Fruit fly (Drosophila melanogaster) whole organism, embryonic: ENCODE data around the gene CG4025.

Source experiments
- Ada2b ChIP-seq: fragments of 200-800 bp; sonication (Bioruptor generic); IDR thresholded peaks from 2 replicates; pipeline ENCODE4 v1.3.6; 2022; ENCODE audit warnings: missing biosample characterization, missing genetic modification characterization
- BEAF-32 ChIP-seq: fragments of 200-800 bp; sonication (Bioruptor generic); optimal IDR thresholded peaks from 3 replicates; lab custom pipeline; 2017; ENCODE audit warnings: missing biosample characterization, missing genetic modification characterization, mild to moderate bottlenecking, moderate library complexity, missing genetic modification reagents
- CG10654 ChIP-seq: fragments of 200-800 bp; sonication (Bioruptor generic); optimal IDR thresholded peaks from 2 replicates; lab custom pipeline; 2016; ENCODE audit warnings: missing biosample characterization, missing genetic modification characterization
- CG14014 ChIP-seq: fragments of 200-800 bp; sonication (Bioruptor generic); IDR thresholded peaks from 2 replicates; pipeline ENCODE4 v1.3.6; 2022; ENCODE audit warnings: missing biosample characterization, missing genetic modification characterization
- CG15696 ChIP-seq: fragments of 200-800 bp; sonication (Bioruptor generic); optimal IDR thresholded peaks from 2 replicates; lab custom pipeline; 2019; ENCODE audit warnings: missing biosample characterization, mild to moderate bottlenecking, missing genetic modification characterization, moderate library complexity
- CG18764 ChIP-seq: fragments of 200-800 bp; sonication (Bioruptor generic); optimal IDR thresholded peaks from 3 replicates; lab custom pipeline; 2016; ENCODE audit warnings: missing biosample characterization, missing genetic modification characterization
- CG33213 ChIP-seq: fragments of 200-800 bp; sonication (Bioruptor generic); optimal IDR thresholded peaks from 3 replicates; lab custom pipeline; 2016; ENCODE audit warnings: missing biosample characterization, missing genetic modification characterization
- CG5953 ChIP-seq: fragments of 200-800 bp; sonication (Bioruptor generic); IDR thresholded peaks from 2 replicates; pipeline ENCODE4 v1.3.6; 2022; ENCODE audit warnings: missing biosample characterization, missing genetic modification characterization
- CG7556 ChIP-seq: fragments of 200-800 bp; sonication (Bioruptor generic); optimal IDR thresholded peaks from 2 replicates; lab custom pipeline; 2017; ENCODE audit warnings: missing biosample characterization, mild to moderate bottlenecking, missing genetic modification characterization
- CG8281 ChIP-seq: fragments of 200-800 bp; sonication (Bioruptor generic); optimal IDR thresholded peaks from 2 replicates; lab custom pipeline; 2018; ENCODE audit warnings: missing biosample characterization, mild to moderate bottlenecking, missing genetic modification characterization, moderate library complexity
- CG9437 ChIP-seq: fragments of 200-800 bp; sonication (Bioruptor generic); optimal IDR thresholded peaks from 2 replicates; lab custom pipeline; 2018; ENCODE audit warnings: missing biosample characterization, mild to moderate bottlenecking, missing genetic modification characterization
- CG9817 ChIP-seq: fragments of 200-800 bp; sonication (Bioruptor generic); optimal IDR thresholded peaks from 2 replicates; lab custom pipeline; 2018; ENCODE audit warnings: missing biosample characterization, mild to moderate bottlenecking, missing genetic modification characterization, moderate library complexity
- CHES-1-like ChIP-seq: fragments of 200-800 bp; sonication (Bioruptor generic); optimal IDR thresholded peaks from 2 replicates; lab custom pipeline; 2016; ENCODE audit warnings: missing biosample characterization, missing genetic modification characterization
- D19A ChIP-seq: fragments of 200-800 bp; optimal IDR thresholded peaks from 3 replicates; lab custom pipeline; 2019; ENCODE audit warnings: missing biosample characterization, mild to moderate bottlenecking, missing genetic modification characterization, moderate library complexity
- Dip3 ChIP-seq: fragments of 200-800 bp; sonication (Bioruptor generic); optimal IDR thresholded peaks from 3 replicates; lab custom pipeline; 2016; ENCODE audit warnings: missing biosample characterization, missing genetic modification characterization
- Doc2 ChIP-seq: fragments of 200-800 bp; sonication (Bioruptor generic); IDR thresholded peaks from 2 replicates; pipeline ENCODE4 v1.3.6; 2022; ENCODE audit warnings: missing biosample characterization, missing genetic modification characterization
- H15 ChIP-seq: fragments of 200-800 bp; sonication (Bioruptor generic); IDR thresholded peaks from 3 replicates; pipeline ENCODE4 v1.3.6; 2022; ENCODE audit warnings: missing biosample characterization, missing genetic modification characterization
- Hr78 ChIP-seq, 2 experiments: fragments of 200-800 bp in 1 of 2; fragments of >200 bp in 1 of 2; sonication (Bioruptor generic) in 1 of 2; optimal IDR thresholded peaks; 2 replicates each; lab custom pipeline; 2017 to 2019; ENCODE audit warnings: missing biosample characterization in 2 of 2, missing genetic modification characterization in 2 of 2, mild to moderate bottlenecking in 1 of 2, moderate library complexity in 1 of 2
- NC2β ChIP-seq: fragments of 200-800 bp; sonication (Bioruptor generic); optimal IDR thresholded peaks from 2 replicates; lab custom pipeline; 2016; ENCODE audit warnings: missing biosample characterization, missing genetic modification characterization
- Nf-YB ChIP-seq: fragments of 200-800 bp; sonication (Bioruptor generic); optimal IDR thresholded peaks from 3 replicates; lab custom pipeline; 2019; ENCODE audit warnings: missing biosample characterization, mild to moderate bottlenecking, missing genetic modification characterization, moderate library complexity
- Ptx1 ChIP-seq: fragments of 200-800 bp; sonication (Bioruptor generic); IDR thresholded peaks from 2 replicates; pipeline ENCODE4 v1.3.6; 2022; ENCODE audit warnings: missing biosample characterization, missing genetic modification characterization
- Rfx ChIP-seq: fragments of 200-800 bp; sonication (Bioruptor generic); IDR thresholded peaks from 2 replicates; pipeline ENCODE4 v1.3.6; 2022; ENCODE audit warnings: missing biosample characterization, missing genetic modification characterization
- Sry-β ChIP-seq: fragments of 200-800 bp; sonication (Bioruptor generic); optimal IDR thresholded peaks from 2 replicates; lab custom pipeline; 2018; ENCODE audit warnings: missing biosample characterization, mild to moderate bottlenecking, missing genetic modification characterization, moderate library complexity
- Ssrp ChIP-seq: fragments of 200-800 bp; sonication (Bioruptor generic); optimal IDR thresholded peaks from 2 replicates; lab custom pipeline; 2018; ENCODE audit warnings: missing biosample characterization, mild to moderate bottlenecking, missing genetic modification characterization, moderate library complexity
- bab2 ChIP-seq: fragments of 200-800 bp; sonication (Bioruptor generic); optimal IDR thresholded peaks from 2 replicates; lab custom pipeline; 2016; ENCODE audit warnings: missing biosample characterization, missing genetic modification characterization
- bowl ChIP-seq: fragments of 200-800 bp; sonication (Bioruptor generic); IDR thresholded peaks from 2 replicates; pipeline ENCODE4 v1.3.6; 2022; ENCODE audit warnings: missing biosample characterization, missing genetic modification characterization
- btn ChIP-seq: fragments of 200-800 bp; sonication (Bioruptor generic); optimal IDR thresholded peaks from 2 replicates; lab custom pipeline; 2016; ENCODE audit warnings: missing biosample characterization, missing genetic modification characterization
- cas ChIP-seq: fragments of 200-800 bp; sonication (Bioruptor generic); IDR thresholded peaks from 2 replicates; pipeline ENCODE4 v1.3.6; 2022; ENCODE audit warnings: missing biosample characterization, missing genetic modification characterization
- ci ChIP-seq: fragments of 200-800 bp; sonication (Bioruptor generic); IDR thresholded peaks from 3 replicates; pipeline ENCODE4 v1.3.6; 2022; ENCODE audit warnings: missing biosample characterization, missing genetic modification characterization
- cwo ChIP-seq: fragments of 200-800 bp; sonication (Bioruptor generic); optimal IDR thresholded peaks from 3 replicates; lab custom pipeline; 2017; ENCODE audit warnings: missing biosample characterization, missing genetic modification characterization, mild to moderate bottlenecking, moderate library complexity, missing genetic modification reagents
- exex ChIP-seq: fragments of 200-800 bp; sonication (Bioruptor generic); optimal IDR thresholded peaks from 4 replicates; lab custom pipeline; 2018; ENCODE audit warnings: missing biosample characterization, mild to moderate bottlenecking, missing genetic modification characterization, moderate library complexity
- eyg ChIP-seq: fragments of 200-800 bp; sonication (Bioruptor generic); optimal IDR thresholded peaks from 3 replicates; lab custom pipeline; 2016; ENCODE audit warnings: missing biosample characterization, missing genetic modification characterization
- fd64A ChIP-seq: fragments of 200-800 bp; sonication (Bioruptor generic); optimal IDR thresholded peaks from 3 replicates; lab custom pipeline; 2018; ENCODE audit warnings: missing biosample characterization, mild to moderate bottlenecking, missing genetic modification characterization
- fru ChIP-seq: fragments of >200 bp; optimal IDR thresholded peaks from 2 replicates; lab custom pipeline; 2017
- gce ChIP-seq: fragments of 200-800 bp; sonication (Bioruptor generic); IDR thresholded peaks from 3 replicates; pipeline ENCODE4 v1.3.6; 2022; ENCODE audit warnings: missing biosample characterization, missing genetic modification characterization
- hbn ChIP-seq: fragments of 200-800 bp; sonication (Bioruptor generic); IDR thresholded peaks from 2 replicates; pipeline ENCODE4 v1.3.6; 2022; ENCODE audit warnings: missing biosample characterization, missing genetic modification characterization; ENCODE audit not compliant: partially characterized antibody
- ken ChIP-seq: fragments of 200-800 bp; sonication (Bioruptor generic); IDR thresholded peaks from 3 replicates; pipeline ENCODE4 v1.3.6; 2022; ENCODE audit warnings: missing biosample characterization, missing genetic modification characterization
- phol ChIP-seq: fragments of 200-800 bp; sonication (Bioruptor generic); optimal IDR thresholded peaks from 3 replicates; lab custom pipeline; 2018; ENCODE audit warnings: missing biosample characterization, mild to moderate bottlenecking, missing genetic modification characterization, moderate library complexity
- prd ChIP-seq, 3 experiments: fragments of >200 bp in 2 of 3; fragments of 200-800 bp in 1 of 3; sonication (Bioruptor generic) in 1 of 3; optimal IDR thresholded peaks in 2 of 3; IDR thresholded peaks in 1 of 3; 2 replicates in 2 of 3; 3 replicates in 1 of 3; pipeline versions ENCODE4 v1.3.6 to Lab custom; 2017 to 2022; ENCODE audit warnings: missing biosample characterization in 1 of 3, missing genetic modification characterization in 1 of 3
- pzg ChIP-seq: fragments of 200-800 bp; sonication (Bioruptor generic); optimal IDR thresholded peaks from 3 replicates; lab custom pipeline; 2018; ENCODE audit warnings: missing biosample characterization, mild to moderate bottlenecking, missing genetic modification characterization, moderate library complexity
- rib ChIP-seq: fragments of 200-800 bp; sonication (Bioruptor generic); IDR thresholded peaks from 2 replicates; pipeline ENCODE4 v1.3.6; 2022; ENCODE audit warnings: missing biosample characterization, missing genetic modification characterization
- run ChIP-seq: fragments of 200-800 bp; sonication (Bioruptor generic); optimal IDR thresholded peaks from 3 replicates; lab custom pipeline; 2018; ENCODE audit warnings: missing biosample characterization, mild to moderate bottlenecking, missing genetic modification characterization
- slou ChIP-seq: fragments of 200-800 bp; sonication (Bioruptor generic); optimal IDR thresholded peaks from 3 replicates; lab custom pipeline; 2016; ENCODE audit warnings: missing biosample characterization, missing genetic modification characterization
- ssp ChIP-seq: fragments of 200-800 bp; sonication (Bioruptor generic); IDR thresholded peaks from 2 replicates; pipeline ENCODE4 v1.3.6; 2022; ENCODE audit warnings: missing biosample characterization, missing genetic modification characterization
- tin ChIP-seq: fragments of 200-800 bp; sonication (Bioruptor generic); optimal IDR thresholded peaks from 3 replicates; lab custom pipeline; 2016; ENCODE audit warnings: missing biosample characterization, missing genetic modification characterization
- tx ChIP-seq: fragments of 200-800 bp; sonication (Bioruptor generic); optimal IDR thresholded peaks from 2 replicates; lab custom pipeline; 2016; ENCODE audit warnings: missing biosample characterization, missing genetic modification characterization
- usp ChIP-seq: fragments of >200 bp; optimal IDR thresholded peaks from 2 replicates; lab custom pipeline; 2017; ENCODE audit warnings: missing biosample characterization, missing genetic modification characterization
- vfl ChIP-seq: fragments of 200-800 bp; sonication (Bioruptor generic); optimal IDR thresholded peaks from 2 replicates; lab custom pipeline; 2016; ENCODE audit warnings: missing biosample characterization, missing genetic modification characterization
- wek ChIP-seq: fragments of 200-800 bp; sonication (Bioruptor generic); optimal IDR thresholded peaks from 3 replicates; lab custom pipeline; 2018; ENCODE audit warnings: missing biosample characterization, mild to moderate bottlenecking, missing genetic modification characterization, moderate library complexity

The CG4025 gene

DNA sequence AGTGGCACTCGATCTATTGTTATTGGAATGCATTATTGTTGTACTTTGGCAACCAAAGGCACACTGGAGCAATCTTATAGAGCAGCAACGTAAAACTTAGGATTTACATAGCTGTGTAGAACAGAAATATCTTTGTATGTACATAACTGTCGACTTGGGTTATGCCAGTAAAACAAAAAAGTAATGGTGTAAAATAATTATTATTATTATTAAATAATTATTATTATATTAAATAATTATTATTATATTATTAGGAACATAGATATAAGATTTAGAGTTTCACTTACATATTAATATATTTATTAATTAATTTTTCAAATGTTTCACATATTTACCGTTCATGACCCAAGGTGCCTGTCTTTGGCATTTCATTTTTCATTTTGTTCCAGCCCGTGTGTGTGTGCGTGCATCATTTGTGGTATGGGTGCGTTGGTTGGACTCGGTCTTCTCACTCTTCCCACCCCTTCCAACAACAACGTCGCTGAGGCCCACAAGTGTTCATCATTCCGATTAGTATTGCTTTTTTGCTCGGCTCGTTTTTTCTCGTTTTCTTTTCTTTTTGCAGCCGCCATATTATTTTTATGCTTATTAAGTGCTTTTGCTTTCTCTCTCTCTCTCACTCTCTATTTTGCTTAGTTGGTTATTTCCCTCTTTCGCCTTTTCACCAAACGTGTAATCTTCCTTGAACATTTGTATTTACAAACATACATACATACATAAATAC is 47.4 kb downstream of the CG4025 start (continued):
- peak; percentile 90 for TF ChIP-seq CG14014
- TF ChIP-seq slou (GFP tag; lab: Kevin White, UChicago) = peak; percentile 90
- no peak for TF ChIP-seq pzg (GFP tag; lab: Kevin White, UChicago)
- peak; percentile 80 for TF ChIP-seq Dip3 (GFP tag; lab: Kevin White, UChicago)
- TF ChIP-seq CG8281 (tag; lab: Kevin White, UChicago) = peak; percentile 91
- peak; percentile 98 for TF ChIP-seq phol (tag; lab: Kevin White, UChicago)
- peak; percentile 95 for TF ChIP-seq tin (GFP tag; lab: Kevin White, UChicago)
- TF ChIP-seq Hr78 (GFP tag; optimal IDR thresholded peaks at IDR 0.05; lab: Kevin White, UChicago) = peak in 1 of 2 experiments; percentile 92
- TF ChIP-seq rib (GFP tag; lab: Robert Waterston, UW) = no peak
- peak; percentile 77 for TF ChIP-seq tx
- peak; percentile 88 for TF ChIP-seq ci (GFP tag; lab: Robert Waterston, UW)
- TF ChIP-seq Nf-YB (GFP tag; lab: Kevin White, UChicago) = peak; percentile 75
- peak; percentile 87 for TF ChIP-seq exex (tag; lab: Kevin White, UChicago)
- peak; percentile 82 for TF ChIP-seq bab2 (GFP tag; lab: Kevin White, UChicago)
- TF ChIP-seq run (tag; lab: Kevin White, UChicago) = peak; percentile 95
- peak; percentile 90 for TF ChIP-seq H15
- peak; percentile 96 for TF ChIP-seq CG10654
- TF ChIP-seq Rfx (GFP tag; lab: Robert Waterston, UW) = peak; percentile 91
- no peak for TF ChIP-seq hbn (GFP tag; lab: Robert Waterston, UW)
- peak; percentile 73 for TF ChIP-seq Sry-β (GFP tag; lab: Kevin White, UChicago)
- TF ChIP-seq CHES-1-like = peak; percentile 82
- peak; percentile 98 for TF ChIP-seq Ssrp (tag; lab: Kevin White, UChicago)
- TF ChIP-seq ssp (GFP tag; lab: Robert Waterston, UW) = peak; percentile 87
- TF ChIP-seq eyg (GFP tag; lab: Kevin White, UChicago) = peak; percentile 67
- peak; percentile 67; the same call in 1 of the 2 replicates for TF ChIP-seq Doc2 (GFP tag; lab: Robert Waterston, UW)
- no peak for TF ChIP-seq usp (GFP tag; lab: Kevin White, UChicago)
- TF ChIP-seq NC2β (GFP tag; lab: Kevin White, UChicago) = peak; percentile 76
- peak; percentile 89 for TF ChIP-seq Ada2b
- peak; percentile 67; the same call in 1 of the 2 replicates for TF ChIP-seq bowl (GFP tag; lab: Robert Waterston, UW)
- TF ChIP-seq CG33213 (GFP tag; lab: Kevin White, UChicago) = peak; percentile 59
- peak; percentile 82 for TF ChIP-seq fd64A (GFP tag; lab: Kevin White, UChicago)
- 0 out of 2 replicates have a peak, but pooled peaks have one; percentile 25 for TF ChIP-seq cas (GFP tag; lab: Robert Waterston, UW)
- TF ChIP-seq prd (optimal IDR thresholded peaks at IDR 0.05; lab: Kevin White, UChicago) = no peak
- TF ChIP-seq prd (GFP tag; IDR thresholded peaks at IDR 0.05; lab: Robert Waterston, UW) = peak; percentile 95
- TF ChIP-seq fru = no peak
- TF ChIP-seq wek (GFP tag; lab: Kevin White, UChicago) = peak; percentile 74
- no peak for TF ChIP-seq BEAF-32 (GFP tag; lab: Kevin White, UChicago)
- TF ChIP-seq D19A (tag; lab: Kevin White, UChicago) = peak; percentile 97
- TF ChIP-seq CG7556 (GFP tag; lab: Kevin White, UChicago) = peak; percentile 99
- TF ChIP-seq cwo (GFP tag; lab: Kevin White, UChicago) = peak; percentile 96
- peak; percentile 96 for TF ChIP-seq CG9437 (GFP tag; lab: Kevin White, UChicago)
- peak; percentile 92 for TF ChIP-seq CG18764 (GFP tag; lab: Kevin White, UChicago)
- peak; percentile 95 for TF ChIP-seq Ptx1 (GFP tag; lab: Robert Waterston, UW)
- TF ChIP-seq btn (GFP tag; lab: Kevin White, UChicago) = peak; percentile 64
- peak; percentile 81 for TF ChIP-seq CG5953
- TF ChIP-seq CG15696 (tag; lab: Kevin White, UChicago) = peak; percentile 98
- peak; percentile 92 for TF ChIP-seq ken (GFP tag; lab: Robert Waterston, UW)
- peak; percentile 96 for TF ChIP-seq CG9817 (tag; lab: Kevin White, UChicago)
- TF ChIP-seq vfl = peak; percentile 68
- TF ChIP-seq gce = peak; percentile 66; the same call in 1 of the 3 replicates
